Worm (Caenorhabditis elegans): ENCODE data around the gene srh-292.

ce11 chrV:17828310-17828709 is 25.7 kb downstream of the srh-292 start, which contains the start of gene srh-304:
- no peak for TF ChIP-seq nhr-90 (tag; optimal IDR thresholded peaks at IDR 0.05; ENCODE audit: poor library complexity)
- TF ChIP-seq lsy-2 (tag; optimal IDR thresholded peaks at IDR 0.05) = no peak
- no peak for TF ChIP-seq sup-37 (GFP tag; optimal IDR thresholded peaks at IDR 0.05)
- TF ChIP-seq elt-3 (tag; optimal IDR thresholded peaks at IDR 0.05) = no peak
- TF ChIP-seq zag-1 (tag; optimal IDR thresholded peaks at IDR 0.05) = no peak
- no peak for TF ChIP-seq nhr-76 (tag; optimal IDR thresholded peaks at IDR 0.05)
- no peak for TF ChIP-seq nhr-12 (tag; optimal IDR thresholded peaks at IDR 0.05)
- TF ChIP-seq fkh-10 (GFP tag; optimal IDR thresholded peaks at IDR 0.05) = no peak
- no peak for TF ChIP-seq unc-30 (tag; optimal IDR thresholded peaks at IDR 0.05)

Measured in whole organism, L1 larva.